Worm (Caenorhabditis elegans): ENCODE results near the gene dmsr-15.

The dmsr-15 gene

ce11 chrV:6828786-6829185, at the start of gene dmsr-15:
TSS of gene dmsr-15 (minus strand) at chrV:6828886.
- TF ChIP-seq dao-5 (tag; optimal IDR thresholded peaks at IDR 0.05): no peak
- TF ChIP-seq W03F9.2 (tag; optimal IDR thresholded peaks at IDR 0.05): no peak
- TF ChIP-seq him-1 (tag; optimal IDR thresholded peaks at IDR 0.05): no peak

ce11 chrV:6876763-6877515, 48.3 kb upstream of the dmsr-15 start:
- TF ChIP-seq him-1 (tag; optimal IDR thresholded peaks at IDR 0.05): no peak
- TF ChIP-seq dao-5 (tag; optimal IDR thresholded peaks at IDR 0.05): no peak
- no peak for TF ChIP-seq W03F9.2 (tag; optimal IDR thresholded peaks at IDR 0.05)

DNA sequence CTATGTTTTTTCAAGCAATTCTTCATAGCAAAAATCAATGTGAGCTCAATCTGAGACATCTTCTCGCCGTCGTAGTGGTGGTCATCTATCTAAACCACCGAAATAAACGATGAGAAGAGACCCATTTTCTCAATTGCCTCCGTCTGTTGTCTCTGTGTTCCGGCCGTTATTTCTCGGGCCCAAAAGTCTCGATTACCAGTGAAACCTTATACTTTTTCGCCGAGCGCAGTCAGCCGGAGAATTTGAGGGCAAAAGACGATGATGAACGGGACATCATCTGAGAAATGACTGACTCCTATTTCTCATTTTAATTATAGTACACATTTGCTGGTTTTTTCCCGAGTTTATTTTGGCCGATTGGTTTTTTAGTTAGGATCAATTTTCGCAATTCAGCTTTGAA, 47.1 kb upstream of the dmsr-15 start:
- no peak for TF ChIP-seq W03F9.2 (tag; optimal IDR thresholded peaks at IDR 0.05)

DNA sequence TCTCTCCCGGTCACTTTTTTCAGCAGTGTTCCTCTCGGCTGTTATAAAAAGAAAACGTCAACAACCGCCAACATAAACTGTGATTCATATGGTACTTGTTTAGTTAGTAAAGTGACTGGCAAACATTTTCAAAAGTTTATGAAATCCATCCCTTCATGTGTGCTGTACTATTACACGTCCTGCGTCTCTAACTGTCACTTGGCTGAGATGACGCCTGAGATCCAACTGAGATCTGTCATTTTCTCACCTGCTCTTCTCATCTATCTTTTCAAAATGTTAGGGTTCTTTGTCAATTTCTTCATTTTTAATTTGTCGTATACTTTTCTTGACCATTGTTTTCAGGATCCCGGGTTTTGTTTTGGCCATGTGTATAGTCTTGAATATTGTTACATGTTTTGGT, 46.0 kb upstream of the dmsr-15 start:
- TF ChIP-seq dao-5 (tag; optimal IDR thresholded peaks at IDR 0.05) (no peak), W03F9.2 (tag; optimal IDR thresholded peaks at IDR 0.05) (no peak), him-1 (tag; optimal IDR thresholded peaks at IDR 0.05) (no peak)

- TF ChIP-seq W03F9.2 (tag; optimal IDR thresholded peaks at IDR 0.05) (no peak), dao-5 (tag; optimal IDR thresholded peaks at IDR 0.05) (no peak), him-1 (tag; optimal IDR thresholded peaks at IDR 0.05) (no peak)
Measured at ce11 chrV:6870004-6870403, 41.3 kb upstream of the dmsr-15 start, which contains the start of gene frpr-18. TSS of gene frpr-18 (plus strand) at chrV:6870304.

ce11 chrV:6854711-6855110, 26.0 kb upstream of the dmsr-15 start, which contains the start of gene gpa-10:
TSS of gene gpa-10 (minus strand) at chrV:6854811.
- TF ChIP-seq W03F9.2 (tag; optimal IDR thresholded peaks at IDR 0.05) (no peak), him-1 (tag; optimal IDR thresholded peaks at IDR 0.05) (no peak), dao-5 (tag; optimal IDR thresholded peaks at IDR 0.05) (no peak)

DNA sequence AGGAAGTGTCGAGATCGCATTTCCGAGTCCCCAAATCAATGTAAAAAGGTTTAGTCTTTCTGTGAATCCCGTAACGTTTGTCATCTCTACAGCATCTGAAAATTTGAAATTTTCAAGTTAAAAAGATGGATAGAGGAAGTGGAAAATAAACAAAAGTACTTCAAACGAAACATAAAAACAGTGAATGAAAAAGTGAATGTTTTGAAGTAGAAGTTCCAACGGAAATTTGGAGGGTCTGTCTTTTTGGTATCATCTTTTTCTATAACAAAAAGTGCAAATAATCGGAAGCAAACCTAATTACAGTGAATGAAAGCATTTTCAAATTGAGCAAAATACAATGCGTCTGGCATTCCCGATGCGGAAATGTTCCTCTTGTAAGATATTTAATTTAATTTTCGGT, 17.8 kb upstream of the dmsr-15 start, which contains the start of gene lgc-54:
lgc-54 (minus strand) TSS at position 101 of the 400 bp plus-strand sequence.
- TF ChIP-seq W03F9.2 (tag; optimal IDR thresholded peaks at IDR 0.05) (no peak), him-1 (tag; optimal IDR thresholded peaks at IDR 0.05) (no peak), dao-5 (tag; optimal IDR thresholded peaks at IDR 0.05) (no peak)

ce11 chrV:6842437-6842836, 13.8 kb upstream of the dmsr-15 start, which contains the start of gene T15B7.1:
TSS of gene T15B7.1 (plus strand) at chrV:6842737.
- no peak for TF ChIP-seq him-1 (tag; optimal IDR thresholded peaks at IDR 0.05)
- TF ChIP-seq dao-5 (tag; optimal IDR thresholded peaks at IDR 0.05): no peak
- no peak for TF ChIP-seq W03F9.2 (tag; optimal IDR thresholded peaks at IDR 0.05)

- TF ChIP-seq W03F9.2 (tag; optimal IDR thresholded peaks at IDR 0.05) (no peak), dao-5 (tag; optimal IDR thresholded peaks at IDR 0.05) (no peak), him-1 (tag; optimal IDR thresholded peaks at IDR 0.05) (no peak)
Measured at ce11 chrV:6839008-6839407, 10.3 kb upstream of the dmsr-15 start, which contains the start of gene hpo-8. TSS of gene hpo-8 (plus strand) at chrV:6839289.

DNA sequence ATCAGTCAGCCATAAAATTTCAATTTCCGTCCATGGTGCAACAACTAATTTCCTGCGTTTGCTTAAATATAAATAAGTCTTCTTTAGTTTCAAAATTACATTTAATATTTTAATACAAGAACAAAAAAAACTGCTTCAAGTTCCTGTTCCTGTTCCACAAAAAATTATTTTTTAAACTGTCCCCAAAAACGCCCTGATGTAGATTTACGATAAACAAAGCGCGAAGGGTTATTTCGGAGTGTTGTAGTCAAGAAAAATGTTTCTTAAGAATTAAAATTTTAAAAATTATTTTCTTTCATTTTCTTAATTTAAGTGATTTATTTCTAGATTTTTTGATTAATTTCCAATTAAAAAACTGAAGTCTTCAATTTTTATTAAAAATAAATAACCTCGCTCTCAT, 9.9 kb upstream of the dmsr-15 start, which contains the start of gene T15B7.15:
T15B7.15 (minus strand) TSS at position 67 of the 400 bp plus-strand sequence.
- no peak for TF ChIP-seq W03F9.2 (tag; optimal IDR thresholded peaks at IDR 0.05)
- TF ChIP-seq dao-5 (tag; optimal IDR thresholded peaks at IDR 0.05): no peak
- TF ChIP-seq him-1 (tag; optimal IDR thresholded peaks at IDR 0.05): no peak

DNA sequence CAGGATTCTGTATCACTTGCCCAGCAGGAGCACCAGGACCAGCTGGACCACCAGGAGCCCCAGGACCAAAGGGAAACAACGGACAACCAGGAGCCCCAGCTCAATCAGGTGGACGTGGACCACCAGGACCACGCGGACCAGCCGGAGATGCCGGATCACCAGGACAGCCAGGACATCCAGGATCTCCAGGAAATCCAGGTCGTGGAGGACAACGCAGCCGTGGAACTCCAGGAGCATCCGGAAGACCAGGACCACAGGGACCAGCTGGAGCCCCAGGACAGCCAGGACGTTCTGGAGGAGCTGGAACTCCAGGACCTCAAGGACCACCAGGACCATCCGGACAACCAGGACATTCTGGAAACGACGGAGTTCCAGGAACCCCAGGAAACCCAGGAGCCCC, 7.3 kb upstream of the dmsr-15 start:
- TF ChIP-seq W03F9.2 (tag; optimal IDR thresholded peaks at IDR 0.05): no peak
- no peak for TF ChIP-seq dao-5 (tag; optimal IDR thresholded peaks at IDR 0.05)
- TF ChIP-seq him-1 (tag; optimal IDR thresholded peaks at IDR 0.05): no peak

ce11 chrV:6835242-6835641, 6.6 kb upstream of the dmsr-15 start, which contains the start of the genes T15B7.14 and col-143:
TSS of gene T15B7.14 (minus strand) at chrV:6835342.
TSS of gene col-143 (plus strand) at chrV:6835635.
- TF ChIP-seq dao-5 (tag; optimal IDR thresholded peaks at IDR 0.05) (no peak), W03F9.2 (tag; optimal IDR thresholded peaks at IDR 0.05) (no peak), him-1 (tag; optimal IDR thresholded peaks at IDR 0.05) (no peak)

DNA sequence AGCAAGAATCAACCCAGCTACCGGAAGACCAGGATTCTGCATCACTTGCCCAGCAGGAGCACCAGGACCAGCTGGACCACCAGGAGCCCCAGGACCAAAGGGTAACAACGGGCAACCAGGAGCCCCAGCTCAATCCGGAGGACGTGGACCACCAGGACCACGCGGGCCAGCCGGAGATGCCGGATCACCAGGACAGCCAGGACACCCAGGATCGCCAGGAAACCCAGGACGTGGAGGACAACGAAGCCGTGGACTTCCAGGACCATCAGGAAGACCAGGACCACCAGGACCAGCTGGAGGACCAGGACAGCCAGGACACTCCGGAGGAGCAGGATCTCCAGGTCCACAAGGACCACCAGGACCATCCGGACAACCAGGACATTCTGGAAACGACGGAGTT, 2.9 kb upstream of the dmsr-15 start:
- TF ChIP-seq W03F9.2 (tag; optimal IDR thresholded peaks at IDR 0.05) (no peak), dao-5 (tag; optimal IDR thresholded peaks at IDR 0.05) (no peak), him-1 (tag; optimal IDR thresholded peaks at IDR 0.05) (no peak)

ce11 chrV:6830755-6831227, 2.1 kb upstream of the dmsr-15 start, which contains the start of gene col-142:
TSS of gene col-142 (plus strand) at chrV:6831177.
- TF ChIP-seq him-1 (tag; optimal IDR thresholded peaks at IDR 0.05) (no peak), W03F9.2 (tag; optimal IDR thresholded peaks at IDR 0.05) (no peak), dao-5 (tag; optimal IDR thresholded peaks at IDR 0.05) (no peak)
